Worm (Caenorhabditis elegans) whole organism, L3 larva: ENCODE measurements around the gene M01F1.9.

Experiments
- aly-2 ChIP-seq: fragments of 150-350 bp; optimal IDR thresholded peaks from 2 replicates; lab custom pipeline; 2014; ENCODE audit warnings: missing biosample characterization, missing genetic modification characterization
- ama-1 ChIP-seq: fragments of 150-350 bp; optimal IDR thresholded peaks from 2 replicates; lab custom pipeline; 2018
- ceh-28 ChIP-seq: fragments of 150-350 bp; optimal IDR thresholded peaks from 2 replicates; lab custom pipeline; 2014; ENCODE audit warnings: missing biosample characterization, missing genetic modification reagents, missing genetic modification characterization
- elt-1 ChIP-seq: fragments of 150-350 bp; optimal IDR thresholded peaks from 2 replicates; lab custom pipeline; 2014; ENCODE audit warnings: missing biosample characterization, missing genetic modification characterization
- elt-2 ChIP-seq: sonication (generic microtip); optimal IDR thresholded peaks from 2 replicates; lab custom pipeline; 2016; ENCODE audit warnings: missing genetic modification reagents, mild to moderate bottlenecking, missing genetic modification characterization, missing compliant biosample characterization
- fkh-2 ChIP-seq: fragments of 150-350 bp; optimal IDR thresholded peaks from 2 replicates; lab custom pipeline; 2014; ENCODE audit warnings: missing biosample characterization, missing genetic modification reagents, missing genetic modification characterization
- hmg-11 ChIP-seq: sonication (generic microtip); optimal IDR thresholded peaks from 2 replicates; lab custom pipeline; 2016; ENCODE audit warnings: missing genetic modification characterization, missing compliant biosample characterization
- lin-15B ChIP-seq: fragments of 150-350 bp; optimal IDR thresholded peaks from 2 replicates; lab custom pipeline; 2014; ENCODE audit warnings: missing biosample characterization, missing genetic modification characterization
- lin-39 ChIP-seq: fragments of 150-350 bp; optimal IDR thresholded peaks from 2 replicates; lab custom pipeline; 2018; ENCODE audit warnings: missing biosample characterization, missing genetic modification reagents, missing genetic modification characterization
- lsy-12 ChIP-seq: sonication (generic microtip); optimal IDR thresholded peaks from 2 replicates; lab custom pipeline; 2016; ENCODE audit warnings: mild to moderate bottlenecking, missing genetic modification characterization, missing compliant biosample characterization
- mdl-1 ChIP-seq: fragments of 150-350 bp; optimal IDR thresholded peaks from 2 replicates; lab custom pipeline; 2014; ENCODE audit warnings: missing biosample characterization, missing genetic modification characterization
- nfya-1 ChIP-seq: sonication (generic microtip); optimal IDR thresholded peaks from 2 replicates; lab custom pipeline; 2017; ENCODE audit warnings: missing genetic modification characterization, mild to moderate bottlenecking, missing compliant biosample characterization, antibody characterized with exemption, moderate library complexity; ENCODE audit not compliant: insufficient read depth
- nhr-11 ChIP-seq: fragments of 150-350 bp; optimal IDR thresholded peaks from 2 replicates; lab custom pipeline; 2014; ENCODE audit warnings: missing biosample characterization, missing genetic modification characterization
- nhr-12 ChIP-seq: fragments of 150-350 bp; optimal IDR thresholded peaks from 2 replicates; lab custom pipeline; 2014; ENCODE audit warnings: missing biosample characterization, missing genetic modification characterization
- nhr-23 ChIP-seq: fragments of 150-350 bp; optimal IDR thresholded peaks from 2 replicates; lab custom pipeline; 2014; ENCODE audit warnings: missing biosample characterization, missing genetic modification reagents, missing genetic modification characterization
- nhr-237 ChIP-seq: fragments of 150-350 bp; optimal IDR thresholded peaks from 2 replicates; lab custom pipeline; 2014; ENCODE audit warnings: missing biosample characterization, missing genetic modification characterization
- nhr-25 ChIP-seq: sonication (generic microtip); optimal IDR thresholded peaks from 2 replicates; lab custom pipeline; 2017; ENCODE audit warnings: missing biosample characterization, missing genetic modification characterization
- pha-4 ChIP-seq: fragments of 150-350 bp; optimal IDR thresholded peaks from 2 replicates; lab custom pipeline; 2014; ENCODE audit warnings: missing biosample characterization, missing genetic modification reagents, missing genetic modification characterization
- pqm-1 ChIP-seq: fragments of 150-350 bp; optimal IDR thresholded peaks from 2 replicates; lab custom pipeline; 2017; ENCODE audit warnings: missing biosample characterization, missing genetic modification characterization, inconsistent platforms
- sea-2 ChIP-seq: fragments of 150-350 bp; sonication (generic microtip); optimal IDR thresholded peaks from 4 replicates; lab custom pipeline; 2014; ENCODE audit warnings: missing biosample characterization, missing genetic modification reagents, missing genetic modification characterization
- skn-1 ChIP-seq: fragments of 150-350 bp; optimal IDR thresholded peaks from 2 replicates; lab custom pipeline; 2014; ENCODE audit warnings: missing biosample characterization, missing genetic modification characterization
- unc-62 ChIP-seq: fragments of 150-350 bp; sonication (generic microtip); optimal IDR thresholded peaks from 4 replicates; lab custom pipeline; 2014; ENCODE audit warnings: missing biosample characterization, missing genetic modification reagents, missing genetic modification characterization

Gene M01F1.9

DNA sequence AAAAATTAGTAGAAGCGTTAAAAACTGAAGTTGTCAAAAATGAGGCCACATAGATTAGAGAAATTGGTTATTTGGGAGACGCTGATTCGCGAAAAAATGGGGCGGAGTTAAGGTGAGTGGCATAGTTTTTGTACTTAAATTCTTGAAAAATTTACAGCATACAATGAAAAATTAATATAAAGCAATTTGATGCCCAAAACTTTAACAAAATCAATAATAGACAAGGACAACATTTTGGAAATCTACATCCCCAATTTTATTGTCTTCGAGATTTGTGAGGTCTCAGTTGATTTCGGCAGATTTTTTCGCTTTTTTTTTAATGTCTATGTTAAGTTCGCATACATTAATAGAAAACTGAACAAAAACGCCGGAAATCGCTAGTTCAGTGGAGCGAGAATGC, 22.6 kb downstream of the M01F1.9 start:
- TF ChIP-seq nhr-237 (tag; lab: Kevin White, UChicago) (no peak), aly-2 (tag; lab: Kevin White, UChicago) (no peak), nfya-1 (tag; lab: Kevin White, UChicago) (peak; percentile 44), pqm-1 (tag; lab: Kevin White, UChicago) (no peak)

DNA sequence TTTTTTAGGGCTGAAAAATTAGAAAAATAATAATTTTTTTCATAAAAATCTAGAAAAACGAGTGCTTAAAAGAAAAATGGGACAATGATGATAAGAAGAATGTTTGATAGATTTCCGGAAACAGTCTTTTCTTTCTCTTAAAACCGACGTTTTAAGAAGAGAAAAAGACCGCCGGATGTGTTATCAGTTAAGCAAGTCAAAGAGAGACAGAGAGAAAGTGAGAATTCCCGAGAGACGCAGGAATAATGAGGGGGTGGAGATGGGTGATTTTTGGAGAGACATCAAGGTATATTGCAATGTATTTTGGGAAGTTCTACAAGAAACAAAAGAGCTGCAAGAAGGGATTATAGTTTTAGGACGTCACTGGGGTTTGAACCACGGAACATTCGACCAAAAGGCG, 23.4 kb downstream of the M01F1.9 start, which contains the start of gene C34C12.9:
C34C12.9 (minus strand) TSS at position 16 of the 400 bp plus-strand sequence.
- TF ChIP-seq skn-1 (no peak), mdl-1 (tag; lab: Kevin White, UChicago) (no peak), elt-2 (tag; lab: Kevin White, UChicago) (peak; percentile 48), nhr-11 (tag; lab: Kevin White, UChicago) (no peak)

DNA sequence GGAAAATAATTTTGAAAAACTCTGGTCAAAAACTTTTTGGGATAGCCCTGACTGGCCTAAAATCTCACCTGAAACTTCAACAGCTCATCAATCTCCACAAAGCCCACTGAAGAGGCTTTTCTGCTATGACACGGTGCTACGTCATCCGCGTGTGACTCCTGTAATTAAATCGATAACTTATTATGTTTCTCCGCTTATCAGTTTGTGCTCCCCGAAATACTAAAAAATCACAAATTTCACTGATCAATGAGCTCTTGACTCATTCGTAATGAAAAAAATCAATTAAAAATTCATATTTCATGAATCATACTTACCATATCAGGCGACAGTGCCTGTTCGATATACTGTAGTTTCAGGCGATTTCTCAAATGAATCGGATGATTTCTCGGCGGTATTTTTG, 23.8 kb downstream of the M01F1.9 start:
- no peak for TF ChIP-seq fkh-2 (tag; lab: Kevin White, UChicago)
- TF ChIP-seq elt-2 (tag; lab: Kevin White, UChicago), result peak; percentile 38
- TF ChIP-seq pqm-1 (tag; lab: Kevin White, UChicago), result peak; percentile 68
- TF ChIP-seq sea-2 (GFP tag; lab: Kevin White, UChicago), result no peak

DNA sequence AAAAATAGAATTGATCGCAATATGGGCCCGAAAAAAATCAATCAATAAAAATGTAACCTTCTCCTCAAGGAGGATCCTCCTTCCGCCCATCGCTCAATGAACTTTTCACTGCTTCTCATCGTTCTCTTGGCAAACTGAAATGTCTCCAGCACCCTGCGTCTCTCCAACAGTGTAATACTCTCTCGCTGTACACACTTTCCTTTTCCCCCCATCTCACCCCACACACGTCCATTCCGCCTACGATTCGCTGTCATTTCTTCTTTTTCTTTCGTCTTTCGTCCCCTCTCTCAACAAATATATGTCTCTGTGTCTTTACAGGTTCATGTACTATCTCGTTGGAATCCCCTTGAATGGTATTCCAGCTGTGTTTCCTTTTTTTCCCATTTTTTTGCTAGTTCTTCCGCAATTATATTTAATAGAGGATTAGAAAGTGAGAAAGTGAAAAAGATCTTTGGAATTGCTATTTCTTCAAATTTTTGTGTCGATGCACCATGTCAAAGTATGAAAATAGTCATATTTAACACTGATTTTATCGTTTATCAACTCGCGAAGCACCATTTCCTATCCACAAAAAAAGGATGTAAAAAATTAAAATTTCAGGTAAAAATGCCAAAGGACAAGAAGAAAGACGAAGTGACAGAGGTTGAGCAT, 27.3 kb downstream of the M01F1.9 start, which contains the start of gene rsu-1:
rsu-1 (plus strand) TSS at position 601 of the 651 bp plus-strand sequence.
- no peak for TF ChIP-seq mdl-1 (tag; lab: Kevin White, UChicago)
- peak; percentile 48 for TF ChIP-seq pqm-1 (tag; lab: Kevin White, UChicago)
- TF ChIP-seq elt-1 (tag; lab: Kevin White, UChicago), result no peak
- TF ChIP-seq pha-4 (tag; lab: Kevin White, UChicago), result peak; percentile 45
- peak; percentile 81 for TF ChIP-seq hmg-11 (tag; lab: Kevin White, UChicago)
- TF ChIP-seq sea-2 (GFP tag; lab: Kevin White, UChicago), result no peak
- peak; percentile 48 for TF ChIP-seq lin-15B (tag; lab: Kevin White, UChicago)
- TF ChIP-seq ceh-28 (tag; lab: Kevin White, UChicago), result peak; percentile 50
- TF ChIP-seq elt-2 (tag; lab: Kevin White, UChicago), result peak; percentile 31
- TF ChIP-seq nhr-25 (tag; lab: Kevin White, UChicago), result peak; percentile 83
- peak; percentile 50 for TF ChIP-seq lin-39 (tag; lab: Kevin White, UChicago)
- peak; percentile 68 for TF ChIP-seq nfya-1 (tag; lab: Kevin White, UChicago)
- TF ChIP-seq nhr-23 (tag; lab: Kevin White, UChicago), result peak; percentile 44

DNA sequence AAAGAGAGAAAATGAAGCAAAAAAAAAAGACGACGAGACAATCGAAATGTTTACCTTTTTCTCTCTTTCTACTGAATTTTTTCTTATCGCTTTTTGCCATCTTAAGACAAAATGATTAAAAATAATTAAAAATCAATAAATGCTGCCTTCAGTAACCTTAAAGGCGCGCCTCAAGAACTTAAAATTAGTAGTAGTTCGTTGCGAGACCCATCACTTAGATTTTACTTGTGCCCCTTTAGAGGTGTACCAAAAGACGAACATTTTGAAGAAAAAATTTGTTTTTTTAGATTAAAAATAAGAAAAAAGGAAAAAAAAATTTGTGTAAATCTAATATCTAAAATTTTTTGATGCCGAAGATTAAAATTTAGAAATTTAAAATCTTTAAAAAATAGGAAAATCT, 27.9 kb downstream of the M01F1.9 start:
- TF ChIP-seq lsy-12 (tag; lab: Kevin White, UChicago), result no peak
- TF ChIP-seq unc-62 (GFP tag; lab: Kevin White, UChicago), result no peak
- TF ChIP-seq elt-2 (tag; lab: Kevin White, UChicago), result peak; percentile 5

DNA sequence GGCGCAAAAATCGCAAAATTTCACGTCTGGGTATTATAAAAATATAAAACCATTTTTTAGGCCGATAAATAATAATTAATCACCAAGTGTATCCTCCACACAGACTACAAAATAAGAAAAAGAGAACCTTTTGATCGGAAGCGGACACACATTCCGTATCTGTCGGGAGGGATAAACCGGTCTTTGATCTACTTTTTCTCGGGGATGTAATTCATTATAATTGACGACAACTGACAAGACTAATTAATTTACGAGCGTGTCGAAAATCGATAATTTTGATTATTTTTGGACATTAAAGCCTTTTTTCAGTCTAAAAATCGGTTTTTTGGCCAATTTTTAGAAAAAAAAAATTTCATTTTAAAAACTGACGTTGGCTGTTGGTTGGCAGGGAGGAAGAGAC, 28.4 kb downstream of the M01F1.9 start:
- TF ChIP-seq fkh-2 (tag; lab: Kevin White, UChicago) (no peak), ceh-28 (tag; lab: Kevin White, UChicago) (peak; percentile 14), nhr-23 (tag; lab: Kevin White, UChicago) (peak; percentile 58)

DNA sequence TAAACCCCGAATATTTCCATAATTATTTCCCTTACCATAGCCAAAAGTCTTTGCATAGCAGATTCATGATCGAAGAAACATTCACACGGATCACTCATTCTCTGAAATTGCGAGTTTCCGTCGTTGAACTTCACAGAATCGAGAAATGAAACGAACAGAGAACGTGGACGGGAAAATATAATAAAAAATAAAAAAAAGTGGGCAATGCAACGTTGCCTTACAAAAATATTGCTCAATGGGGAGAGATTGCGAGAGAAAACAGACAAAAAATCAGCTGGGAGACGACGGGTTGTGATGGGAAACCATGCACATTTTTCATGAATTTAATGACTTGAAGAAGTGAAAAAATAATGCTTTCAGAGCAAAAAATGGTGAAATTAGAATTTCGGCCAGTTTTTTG, 29.2 kb downstream of the M01F1.9 start, which contains the start of gene smim-14:
smim-14 (minus strand) TSS at position 101 of the 400 bp plus-strand sequence.
- TF ChIP-seq hmg-11 (tag; lab: Kevin White, UChicago) (peak; percentile 9), ama-1 (peak; percentile 2), unc-62 (GFP tag; lab: Kevin White, UChicago) (no peak)

DNA sequence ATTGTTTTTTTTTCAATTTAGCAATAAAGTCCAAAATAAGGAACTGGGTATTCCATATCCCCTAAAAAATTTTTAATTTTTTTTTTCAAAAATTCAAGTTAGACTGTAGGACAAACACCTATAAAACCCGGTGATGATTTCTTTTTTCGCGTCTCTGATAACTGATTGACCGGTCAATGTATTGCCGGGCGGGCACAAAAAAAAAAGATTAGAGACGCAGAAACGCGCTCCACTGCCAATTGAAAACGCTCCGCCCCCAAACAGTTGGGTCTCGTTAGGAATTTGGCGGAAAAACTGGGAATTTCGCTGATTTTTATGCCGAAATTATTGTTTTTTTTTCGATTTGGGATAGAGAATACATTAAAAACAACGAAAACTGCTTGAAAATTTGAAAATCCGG, 30.5 kb downstream of the M01F1.9 start:
- TF ChIP-seq lin-15B (tag; lab: Kevin White, UChicago) (peak; percentile 7), nhr-12 (tag; lab: Kevin White, UChicago) (no peak), elt-2 (tag; lab: Kevin White, UChicago) (peak; percentile 52)
